Fruit fly (Drosophila melanogaster): ENCODE data around the gene CG11601.

DNA sequence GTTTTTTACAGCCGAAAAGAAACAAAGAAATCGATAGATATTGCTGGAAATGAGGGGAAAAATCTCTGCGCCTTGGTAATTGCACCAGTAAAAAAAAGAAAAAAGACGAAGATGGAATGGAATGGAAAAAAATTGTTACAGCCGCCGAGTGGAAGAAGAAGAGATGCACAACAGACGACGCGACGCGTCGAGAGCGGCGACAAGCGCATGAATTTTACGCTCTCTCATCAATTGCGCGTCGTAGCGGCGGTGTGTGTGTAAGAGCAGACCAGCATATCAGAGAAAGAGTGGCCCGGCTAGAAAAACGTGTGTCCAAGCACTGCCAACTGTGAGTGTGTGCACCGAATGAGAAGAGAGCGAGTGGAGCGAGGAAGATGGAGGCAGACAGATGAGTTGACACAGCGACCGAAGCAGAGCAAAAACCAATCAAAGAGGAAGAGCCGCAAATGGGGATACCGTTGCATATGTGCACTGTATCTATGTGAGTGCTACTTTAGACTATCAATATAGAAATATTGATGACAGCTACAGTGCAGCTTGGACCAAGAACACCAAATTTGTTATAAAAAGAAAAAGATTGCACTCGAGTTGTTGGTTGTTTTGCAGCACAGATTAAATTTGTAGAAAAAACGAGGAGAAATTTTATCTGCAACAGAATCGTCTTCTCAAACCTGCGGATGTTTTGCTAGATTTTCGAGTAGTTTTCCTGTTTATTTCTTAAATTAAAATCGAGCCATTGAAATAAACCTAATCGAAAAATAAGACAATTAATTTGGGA is 33.8 kb downstream of the CG11601 start:
- TF ChIP-seq ttk (optimal IDR thresholded peaks at IDR 0.05) (no peak), Myc (optimal IDR thresholded peaks at IDR 0.05) (no peak), insv (optimal IDR thresholded peaks at IDR 0.05) (no peak)

Measured in Kc167 (cell line).